Worm (Caenorhabditis elegans) whole organism, young adult: ENCODE data around the gene Y6D1A.1.

Experiments used
- ama-1 ChIP-seq, 3 experiments: fragments of 150-350 bp in 1 of 3; sonication (generic microtip) in 2 of 3; optimal IDR thresholded peaks; 2 replicates each; lab custom pipeline; 2014 to 2018; ENCODE audit warnings: missing biosample characterization in 2 of 3, missing genetic modification characterization in 2 of 3, missing genetic modification reagents in 2 of 3
- attf-5 ChIP-seq: fragments of 200-800 bp; sonication (Bioruptor generic); optimal IDR thresholded peaks from 2 replicates; lab custom pipeline; 2018; ENCODE audit warnings: mild to moderate bottlenecking, missing genetic modification characterization, missing compliant biosample characterization
- die-1 ChIP-seq: sonication (generic microtip); optimal IDR thresholded peaks from 2 replicates; lab custom pipeline; 2016; ENCODE audit warnings: missing genotype, mild to moderate bottlenecking, missing genetic modification characterization, missing compliant biosample characterization

DNA sequence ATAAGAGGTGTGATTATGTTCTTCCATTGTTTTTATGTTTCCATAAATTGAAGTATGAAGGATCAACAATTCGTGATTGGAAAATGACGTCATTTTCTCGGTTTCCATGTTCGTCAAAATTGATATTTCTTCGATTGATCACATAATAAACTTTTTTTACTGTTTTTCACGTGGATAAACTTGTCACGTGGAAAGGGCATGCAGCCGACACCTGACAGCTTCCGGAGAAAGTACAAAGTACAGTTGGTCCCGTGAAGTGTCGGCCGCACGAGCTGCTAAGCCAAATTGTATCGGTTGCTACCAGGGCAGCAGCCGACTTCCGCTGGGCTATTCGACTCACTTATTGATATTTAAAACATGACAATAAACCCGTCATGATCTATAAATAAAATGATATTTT, 18.2 kb upstream of the Y6D1A.1 start:
- TF ChIP-seq die-1 (no peak), ama-1 (optimal IDR thresholded peaks at IDR 0.05; lab: Kevin White, UChicago) (no peak), ama-1 (GFP tag; optimal IDR thresholded peaks at IDR 0.05; lab: Kevin White, UChicago) (no peak), attf-5 (no peak)
